Worm (Caenorhabditis elegans) whole organism, midembryonic: ENCODE results near the gene Y49E10.27.

Source experiments
- cog-1 ChIP-seq: sonication (generic microtip); optimal IDR thresholded peaks from 2 replicates; lab custom pipeline; 2016; ENCODE audit warnings: missing genetic modification characterization, missing compliant biosample characterization
- flt-1 ChIP-seq: fragments of 200-800 bp; sonication (Bioruptor generic); IDR thresholded peaks from 2 replicates; pipeline ENCODE4 v1.3.6; 2022; ENCODE audit warnings: missing genetic modification characterization, missing compliant biosample characterization
- klf-2 ChIP-seq: fragments of 200-800 bp; sonication (Bioruptor generic); conservative IDR thresholded peaks from 2 replicates; pipeline ENCODE4 v1.3.6; 2022; ENCODE audit warnings: missing genetic modification reagents, missing genetic modification characterization, missing compliant biosample characterization
- med-1 ChIP-seq: sonication (generic microtip); optimal IDR thresholded peaks from 2 replicates; lab custom pipeline; 2017; ENCODE audit warnings: missing genetic modification characterization, mild to moderate bottlenecking, missing compliant biosample characterization, antibody characterized with exemption, missing genetic modification reagents; ENCODE audit not compliant: insufficient read depth
- ref-1 ChIP-seq: fragments of 200-800 bp; sonication (Bioruptor generic); conservative IDR thresholded peaks from 2 replicates; pipeline ENCODE4 v1.3.6; 2022; ENCODE audit warnings: missing genetic modification reagents, missing genetic modification characterization, missing compliant biosample characterization
- tab-1 ChIP-seq: fragments of 200-800 bp; sonication (Bioruptor generic); IDR thresholded peaks from 2 replicates; pipeline ENCODE4 v1.3.6; 2022; ENCODE audit warnings: missing genetic modification characterization, missing compliant biosample characterization
- ztf-23 ChIP-seq: fragments of 200-800 bp; sonication (Bioruptor generic); IDR thresholded peaks from 2 replicates; pipeline ENCODE4 v1.3.6; 2022; ENCODE audit warnings: missing genetic modification reagents, missing genetic modification characterization, missing compliant biosample characterization
- ztf-29 ChIP-seq: fragments of 200-800 bp; sonication (Bioruptor generic); IDR thresholded peaks from 2 replicates; pipeline ENCODE4 v1.3.6; 2022; ENCODE audit warnings: missing genetic modification reagents, missing genetic modification characterization, missing compliant biosample characterization

ce11 chrIII:12434104-12434503 is at the start of gene Y49E10.27:
- TF ChIP-seq flt-1 (GFP tag; lab: Robert Waterston, UW) (no peak), tab-1 (GFP tag; lab: Robert Waterston, UW) (no peak), ztf-29 (GFP tag; lab: Robert Waterston, UW) (no peak), ref-1 (GFP tag; lab: Robert Waterston, UW) (no peak), cog-1 (tag; lab: Kevin White, UChicago) (no peak), ztf-23 (GFP tag; lab: Robert Waterston, UW) (no peak), med-1 (GFP tag; lab: Kevin White, UChicago) (no peak), klf-2 (no peak)
